Fruit fly (Drosophila melanogaster): ENCODE measurements around the gene CG14326.

DNA sequence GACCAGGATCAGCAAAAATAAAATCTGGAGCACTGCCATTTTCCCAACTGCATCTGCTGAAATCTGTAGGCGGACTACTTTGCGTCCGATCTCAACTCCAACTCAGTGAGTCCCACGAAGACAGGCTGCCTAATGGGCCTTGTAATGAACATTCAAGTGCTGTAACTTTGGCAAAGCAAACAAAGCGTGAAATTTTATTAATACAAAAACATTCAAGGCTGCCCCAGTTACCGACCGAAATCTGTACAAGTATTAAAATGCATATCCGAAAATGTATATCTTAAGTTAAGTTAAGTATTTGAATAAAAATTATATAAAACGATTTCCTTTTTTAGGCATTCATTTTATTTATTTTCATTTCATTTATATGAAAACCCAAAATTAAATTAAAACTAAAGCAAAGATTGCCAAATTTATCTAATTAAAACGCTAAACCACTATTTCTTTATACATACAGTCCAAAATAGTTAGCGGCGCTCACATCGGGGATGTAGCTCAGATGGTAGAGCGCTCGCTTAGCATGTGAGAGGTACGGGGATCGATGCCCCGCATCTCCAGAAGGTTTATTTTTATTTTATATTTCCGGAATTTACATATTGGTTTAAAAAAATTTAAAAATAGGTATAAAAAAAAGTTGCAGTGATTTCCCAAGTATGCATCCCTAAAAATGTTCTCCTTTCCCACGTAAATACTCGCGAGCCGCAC lies 3.3 kb downstream of the CG14326 start, which contains the start of gene CG14323:
- TF ChIP-seq psq (optimal IDR thresholded peaks at IDR 0.05): no peak
- no peak for TF ChIP-seq pan (optimal IDR thresholded peaks at IDR 0.05)
- no peak for TF ChIP-seq CG8478 (optimal IDR thresholded peaks at IDR 0.05)
- TF ChIP-seq Dll (optimal IDR thresholded peaks at IDR 0.05): no peak
- no peak for TF ChIP-seq usp (GFP tag; optimal IDR thresholded peaks at IDR 0.05)
